Worm (Caenorhabditis elegans) whole organism, early embryonic: Measurements from ENCODE around the gene egl-21.

Experiments used
- B0310.2 ChIP-seq: sonication (generic microtip); optimal IDR thresholded peaks from 2 replicates; lab custom pipeline; 2016; ENCODE audit warnings: mild to moderate bottlenecking, missing genetic modification characterization, missing compliant biosample characterization
- F13C5.2 ChIP-seq: sonication (generic microtip); optimal IDR thresholded peaks from 2 replicates; lab custom pipeline; 2017; ENCODE audit warnings: mild to moderate bottlenecking, missing genetic modification characterization, inconsistent platforms, missing compliant biosample characterization
- aly-1 ChIP-seq: sonication (generic microtip); optimal IDR thresholded peaks from 2 replicates; lab custom pipeline; 2016; ENCODE audit warnings: missing genetic modification characterization, missing compliant biosample characterization
- ama-1 ChIP-seq: fragments of 150-350 bp; optimal IDR thresholded peaks from 2 replicates; lab custom pipeline; 2014
- ceh-13 ChIP-seq: fragments of 200-800 bp; sonication (Bioruptor generic); optimal IDR thresholded peaks from 2 replicates; lab custom pipeline; 2018; ENCODE audit warnings: mild to moderate bottlenecking, missing genetic modification characterization, missing compliant biosample characterization
- ceh-36 ChIP-seq: sonication (generic microtip); optimal IDR thresholded peaks from 2 replicates; lab custom pipeline; 2016; ENCODE audit warnings: missing genetic modification characterization, inconsistent platforms, missing compliant biosample characterization
- ets-7 ChIP-seq: sonication (generic microtip); optimal IDR thresholded peaks from 2 replicates; lab custom pipeline; 2016; ENCODE audit warnings: missing genotype, missing genetic modification characterization, missing compliant biosample characterization
- flt-1 ChIP-seq: fragments of 200-800 bp; sonication (Bioruptor generic); IDR thresholded peaks from 2 replicates; pipeline ENCODE4 v1.3.6; 2022; ENCODE audit warnings: missing genetic modification characterization, missing compliant biosample characterization
- hmbx-1 ChIP-seq: sonication (generic microtip); optimal IDR thresholded peaks from 2 replicates; lab custom pipeline; 2016; ENCODE audit warnings: mild to moderate bottlenecking, missing genetic modification characterization, missing compliant biosample characterization
- hmg-4 ChIP-seq: fragments of 200-800 bp; sonication (Bioruptor generic); optimal IDR thresholded peaks from 2 replicates; lab custom pipeline; 2018; ENCODE audit warnings: mild to moderate bottlenecking, missing genetic modification characterization, missing compliant biosample characterization
- hnd-1 ChIP-seq: sonication (generic microtip); optimal IDR thresholded peaks from 2 replicates; lab custom pipeline; 2016; ENCODE audit warnings: missing genetic modification characterization, missing compliant biosample characterization
- pes-1 ChIP-seq: fragments of 200-800 bp; sonication (Bioruptor generic); IDR thresholded peaks from 2 replicates; pipeline ENCODE4 v1.3.6; 2022; ENCODE audit warnings: missing genetic modification reagents, missing genetic modification characterization, missing compliant biosample characterization
- scrt-1 ChIP-seq: fragments of 200-800 bp; sonication (Bioruptor generic); IDR thresholded peaks from 2 replicates; pipeline ENCODE4 v1.3.6; 2022; ENCODE audit warnings: missing genetic modification characterization, missing compliant biosample characterization
- sea-1 ChIP-seq: fragments of 200-800 bp; sonication (Bioruptor generic); conservative IDR thresholded peaks from 2 replicates; pipeline ENCODE4 v1.3.6; 2022; ENCODE audit warnings: missing genetic modification characterization, missing compliant biosample characterization
- tbx-11 ChIP-seq: fragments of 200-800 bp; sonication (Bioruptor generic); IDR thresholded peaks from 2 replicates; pipeline ENCODE4 v1.3.6; 2022; ENCODE audit warnings: missing genetic modification characterization, missing compliant biosample characterization
- tbx-37 ChIP-seq: fragments of 200-800 bp; sonication (Bioruptor generic); conservative IDR thresholded peaks from 2 replicates; pipeline ENCODE4 v1.3.6; 2022; ENCODE audit warnings: missing genetic modification reagents, missing genetic modification characterization, missing compliant biosample characterization
- tra-4 ChIP-seq: sonication (generic microtip); optimal IDR thresholded peaks from 2 replicates; lab custom pipeline; 2017; ENCODE audit warnings: missing genetic modification characterization, missing compliant biosample characterization

The egl-21 gene

ce11 chrIV:10438901-10439300 is 42.7 kb downstream of the egl-21 start, which contains the start of gene F13B12.3:
F13B12.3 (plus strand) TSS chrIV:10439123.
- TF ChIP-seq hnd-1 (tag; lab: Kevin White, UChicago): no peak
- no peak for TF ChIP-seq scrt-1 (GFP tag; lab: Robert Waterston, UW)
- TF ChIP-seq tbx-11 (GFP tag; lab: Robert Waterston, UW): no peak
- TF ChIP-seq hmbx-1 (tag; lab: Kevin White, UChicago): no peak

- no peak for TF ChIP-seq ceh-13 (GFP tag; lab: Kevin White, UChicago)
- no peak for TF ChIP-seq hmg-4 (GFP tag; lab: Kevin White, UChicago)
- no peak for TF ChIP-seq tbx-11 (GFP tag; lab: Robert Waterston, UW)
- TF ChIP-seq tra-4 (tag; lab: Kevin White, UChicago): no peak
- TF ChIP-seq ceh-36 (tag; lab: Kevin White, UChicago): no peak
- no peak for TF ChIP-seq sea-1 (GFP tag; lab: Robert Waterston, UW)
- no peak for TF ChIP-seq ets-7 (tag; lab: Kevin White, UChicago)
- TF ChIP-seq flt-1 (GFP tag; lab: Robert Waterston, UW): no peak
- no peak for TF ChIP-seq F13C5.2 (tag; lab: Kevin White, UChicago)
- no peak for TF ChIP-seq aly-1 (tag; lab: Kevin White, UChicago)
- TF ChIP-seq ama-1 (lab: Kevin White, UChicago): no peak
- no peak for TF ChIP-seq hmbx-1 (tag; lab: Kevin White, UChicago)
Measured at ce11 chrIV:10437114-10437513, 44.5 kb downstream of the egl-21 start.

- no peak for TF ChIP-seq ceh-13 (GFP tag; lab: Kevin White, UChicago)
- no peak for TF ChIP-seq F13C5.2 (tag; lab: Kevin White, UChicago)
- TF ChIP-seq ceh-36 (tag; lab: Kevin White, UChicago): no peak
- no peak for TF ChIP-seq tbx-37 (GFP tag; lab: Robert Waterston, UW)
- TF ChIP-seq aly-1 (tag; lab: Kevin White, UChicago): no peak
- TF ChIP-seq hnd-1 (tag; lab: Kevin White, UChicago): no peak
- no peak for TF ChIP-seq tbx-11 (GFP tag; lab: Robert Waterston, UW)
- no peak for TF ChIP-seq B0310.2 (tag; lab: Kevin White, UChicago)
- TF ChIP-seq tra-4 (tag; lab: Kevin White, UChicago): no peak
- no peak for TF ChIP-seq ama-1 (lab: Kevin White, UChicago)
- TF ChIP-seq sea-1 (GFP tag; lab: Robert Waterston, UW): no peak
- no peak for TF ChIP-seq ets-7 (tag; lab: Kevin White, UChicago)
- no peak for TF ChIP-seq scrt-1 (GFP tag; lab: Robert Waterston, UW)
- TF ChIP-seq hmbx-1 (tag; lab: Kevin White, UChicago): no peak
- TF ChIP-seq flt-1 (GFP tag; lab: Robert Waterston, UW): no peak
- no peak for TF ChIP-seq hmg-4 (GFP tag; lab: Kevin White, UChicago)
- TF ChIP-seq pes-1 (GFP tag; lab: Robert Waterston, UW): no peak
Measured at ce11 chrIV:10436401-10436800, 45.2 kb downstream of the egl-21 start, which contains the start of gene ins-1. ins-1 (plus strand) TSS chrIV:10436701.

ce11 chrIV:10430507-10430906 is 51.1 kb downstream of the egl-21 start:
- TF ChIP-seq flt-1 (GFP tag; lab: Robert Waterston, UW) (no peak), ets-7 (tag; lab: Kevin White, UChicago) (no peak), hmg-4 (GFP tag; lab: Kevin White, UChicago) (no peak), tra-4 (tag; lab: Kevin White, UChicago) (no peak), sea-1 (GFP tag; lab: Robert Waterston, UW) (no peak), aly-1 (tag; lab: Kevin White, UChicago) (no peak), B0310.2 (tag; lab: Kevin White, UChicago) (no peak), pes-1 (GFP tag; lab: Robert Waterston, UW) (no peak)

- TF ChIP-seq tbx-11 (GFP tag; lab: Robert Waterston, UW): no peak
- TF ChIP-seq hmbx-1 (tag; lab: Kevin White, UChicago): no peak
- no peak for TF ChIP-seq flt-1 (GFP tag; lab: Robert Waterston, UW)
- TF ChIP-seq ceh-13 (GFP tag; lab: Kevin White, UChicago): no peak
- TF ChIP-seq ets-7 (tag; lab: Kevin White, UChicago): no peak
- TF ChIP-seq hmg-4 (GFP tag; lab: Kevin White, UChicago): no peak
- no peak for TF ChIP-seq B0310.2 (tag; lab: Kevin White, UChicago)
- no peak for TF ChIP-seq ceh-36 (tag; lab: Kevin White, UChicago)
Measured at ce11 chrIV:10429129-10429528, 52.5 kb downstream of the egl-21 start, which contains the start of gene F13B12.2. F13B12.2 (minus strand) TSS chrIV:10429130.
